Fruit fly (Drosophila melanogaster): ENCODE results near the gene CG13476.

DNA sequence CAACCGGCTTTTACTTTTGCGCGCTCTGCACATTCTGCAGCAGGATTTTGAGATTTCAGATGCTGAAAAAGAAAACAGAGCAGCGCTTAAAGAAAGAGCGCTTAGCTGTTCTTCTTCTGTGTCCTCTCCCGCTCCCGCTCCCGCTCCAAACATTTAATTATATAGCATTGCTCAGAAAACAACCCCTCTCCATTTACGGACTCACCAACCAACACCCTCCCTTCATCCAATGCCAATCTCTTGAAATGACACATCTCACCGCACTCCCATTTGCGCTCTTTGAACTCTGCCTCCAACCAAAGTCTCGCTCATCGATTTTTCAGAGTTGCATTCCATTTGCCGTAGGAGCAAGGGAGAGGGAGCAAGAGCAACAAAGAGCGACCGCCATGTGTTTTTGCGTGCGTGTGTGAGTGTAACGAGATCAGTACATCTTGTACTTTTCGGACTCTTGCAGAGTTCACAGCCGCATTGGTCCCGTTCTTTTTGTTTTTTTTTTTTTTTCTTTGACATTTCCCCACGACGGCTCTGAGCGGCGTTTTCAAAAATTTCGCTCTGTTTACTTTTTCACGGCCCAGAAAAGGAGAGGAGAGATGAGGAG, 49.9 kb downstream of the CG13476 start:
- no peak for TF ChIP-seq pan (optimal IDR thresholded peaks at IDR 0.05)
- no peak for TF ChIP-seq psq (optimal IDR thresholded peaks at IDR 0.05)
- no peak for TF ChIP-seq usp (GFP tag; optimal IDR thresholded peaks at IDR 0.05)

Measured in whole organism.